Fruit fly (Drosophila melanogaster): ENCODE measurements around the gene nonA-l.
A peak's percentile ranks its signal among the peaks of the same experiment; 100 is the strongest.

Gene nonA-l

dm6 chr3R:16655494-16656493 is 15.8 kb downstream of the nonA-l start, which contains the start of gene modSP (continued):
- no peak for TF ChIP-seq CG15073 (GFP tag; optimal IDR thresholded peaks at IDR 0.05)
- peak; percentile 31; the same call in 1 of the 2 replicates for TF ChIP-seq sisA (GFP tag; IDR thresholded peaks at IDR 0.05)
- peak; percentile 78 for TF ChIP-seq Bgb (GFP tag; IDR thresholded peaks at IDR 0.05; ENCODE audit: partially characterized antibody)
- 0 out of 2 replicates have a peak, but pooled peaks have one; percentile 16 for TF ChIP-seq al (GFP tag; IDR thresholded peaks at IDR 0.05)
- TF ChIP-seq amos (GFP tag; IDR thresholded peaks at IDR 0.05; ENCODE audit: partially characterized antibody): peak; percentile 74
- TF ChIP-seq CG1233 (GFP tag; optimal IDR thresholded peaks at IDR 0.05): no peak
- peak; percentile 39 for TF ChIP-seq D19A (tag; optimal IDR thresholded peaks at IDR 0.05)
- TF ChIP-seq fu2 (GFP tag; optimal IDR thresholded peaks at IDR 0.05): no peak
- no peak for TF ChIP-seq HHEX (GFP tag; optimal IDR thresholded peaks at IDR 0.05)
- peak; percentile 72 for TF ChIP-seq CG7963 (GFP tag; IDR thresholded peaks at IDR 0.05; ENCODE audit: partially characterized antibody)
- no peak for TF ChIP-seq D (optimal IDR thresholded peaks at IDR 0.05)
- TF ChIP-seq D (GFP tag; optimal IDR thresholded peaks at IDR 0.05): no peak
- no peak for TF ChIP-seq CG4282 (GFP tag; optimal IDR thresholded peaks at IDR 0.05)
- TF ChIP-seq CG10321 (GFP tag; IDR thresholded peaks at IDR 0.05): no peak
- no peak for TF ChIP-seq Eip74EF (GFP tag; optimal IDR thresholded peaks at IDR 0.05)
- peak; percentile 45 for TF ChIP-seq D19B (GFP tag; optimal IDR thresholded peaks at IDR 0.05)
- TF ChIP-seq maf-S (GFP tag; optimal IDR thresholded peaks at IDR 0.05): peak; percentile 16
- no peak for TF ChIP-seq Spps (tag; optimal IDR thresholded peaks at IDR 0.05)
- TF ChIP-seq Jarid2 (GFP tag; optimal IDR thresholded peaks at IDR 0.05): peak; percentile 61
- TF ChIP-seq CG30431 (GFP tag; optimal IDR thresholded peaks at IDR 0.05): no peak
- TF ChIP-seq ash1 (GFP tag; optimal IDR thresholded peaks at IDR 0.05): no peak
- TF ChIP-seq zf30C (GFP tag; optimal IDR thresholded peaks at IDR 0.05): peak; percentile 86
- TF ChIP-seq HmgD (GFP tag; optimal IDR thresholded peaks at IDR 0.05): no peak
- TF ChIP-seq sug (tag; optimal IDR thresholded peaks at IDR 0.05): no peak
- 0 out of 2 replicates have a peak, but pooled peaks have one; percentile 15 for TF ChIP-seq CG11085 (GFP tag; IDR thresholded peaks at IDR 0.05)
- peak; percentile 12 for TF ChIP-seq CG13424 (tag; optimal IDR thresholded peaks at IDR 0.05)
- TF ChIP-seq Nf-YB (GFP tag; optimal IDR thresholded peaks at IDR 0.05): no peak
- no peak for TF ChIP-seq CG2889 (GFP tag; IDR thresholded peaks at IDR 0.05)
- TF ChIP-seq odd (GFP tag; optimal IDR thresholded peaks at IDR 0.05): no peak
- peak; percentile 30 for TF ChIP-seq CG2712 (tag; optimal IDR thresholded peaks at IDR 0.05)
- TF ChIP-seq CG8359 (GFP tag; optimal IDR thresholded peaks at IDR 0.05; ENCODE audit: borderline replicate concordance): no peak
- no peak for TF ChIP-seq psq (GFP tag; optimal IDR thresholded peaks at IDR 0.05)
- no peak for TF ChIP-seq emc (GFP tag; optimal IDR thresholded peaks at IDR 0.05)
- TF ChIP-seq chm (GFP tag; IDR thresholded peaks at IDR 0.05): peak; percentile 46; the same call in 1 of the 2 replicates
- no peak for TF ChIP-seq wek (GFP tag; optimal IDR thresholded peaks at IDR 0.05)
- peak; percentile 64 for TF ChIP-seq ssp (GFP tag; IDR thresholded peaks at IDR 0.05)
- no peak for TF ChIP-seq NK7.1 (GFP tag; optimal IDR thresholded peaks at IDR 0.05)
- TF ChIP-seq CkIIα-i1 (GFP tag; IDR thresholded peaks at IDR 0.05): no peak
- TF ChIP-seq zfh2 (GFP tag; optimal IDR thresholded peaks at IDR 0.05): peak; percentile 25
- TF ChIP-seq ab (GFP tag; optimal IDR thresholded peaks at IDR 0.05): no peak
- no peak for TF ChIP-seq Hr39 (optimal IDR thresholded peaks at IDR 0.05)
- TF ChIP-seq run (tag; optimal IDR thresholded peaks at IDR 0.05): no peak
- no peak for TF ChIP-seq gt (GFP tag; IDR thresholded peaks at IDR 0.05)
- TF ChIP-seq CG17359 (tag; optimal IDR thresholded peaks at IDR 0.05): no peak
- TF ChIP-seq croc (GFP tag; conservative IDR thresholded peaks at IDR 0.05): no peak
- no peak for TF ChIP-seq CG30020 (tag; optimal IDR thresholded peaks at IDR 0.05)
- no peak for TF ChIP-seq tap (tag; optimal IDR thresholded peaks at IDR 0.05)
- peak; percentile 17 for TF ChIP-seq CG4617 (GFP tag; optimal IDR thresholded peaks at IDR 0.05; ENCODE audit: borderline replicate concordance)
- no peak for TF ChIP-seq yki (optimal IDR thresholded peaks at IDR 0.05)

Measured in whole organism, embryonic.